Worm (Caenorhabditis elegans) whole organism, L3 larva: Measurements from ENCODE around the gene K08D9.4.

Experiments used
- R02D3.7 ChIP-seq: fragments of 150-350 bp; optimal IDR thresholded peaks from 2 replicates; lab custom pipeline; 2014; ENCODE audit warnings: missing biosample characterization, missing genetic modification characterization
- ZK546.5 ChIP-seq: sonication (generic microtip); optimal IDR thresholded peaks from 2 replicates; lab custom pipeline; 2017; ENCODE audit warnings: missing biosample characterization, missing genetic modification characterization
- aly-2 ChIP-seq: fragments of 150-350 bp; optimal IDR thresholded peaks from 2 replicates; lab custom pipeline; 2014; ENCODE audit warnings: missing biosample characterization, missing genetic modification characterization
- ama-1 ChIP-seq: fragments of 150-350 bp; optimal IDR thresholded peaks from 2 replicates; lab custom pipeline; 2018
- ceh-16 ChIP-seq: sonication (generic microtip); optimal IDR thresholded peaks from 2 replicates; lab custom pipeline; 2017; ENCODE audit warnings: missing biosample characterization, missing genetic modification characterization
- ceh-28 ChIP-seq: fragments of 150-350 bp; optimal IDR thresholded peaks from 2 replicates; lab custom pipeline; 2014; ENCODE audit warnings: missing biosample characterization, missing genetic modification reagents, missing genetic modification characterization
- ceh-82 ChIP-seq: fragments of 150-350 bp; optimal IDR thresholded peaks from 2 replicates; lab custom pipeline; 2014; ENCODE audit warnings: missing biosample characterization, missing genetic modification characterization
- egl-27 ChIP-seq: sonication (generic microtip); optimal IDR thresholded peaks from 4 replicates; lab custom pipeline; 2017; ENCODE audit warnings: missing biosample characterization, missing genetic modification reagents, missing genetic modification characterization
- egl-5 ChIP-seq: fragments of 150-350 bp; optimal IDR thresholded peaks from 2 replicates; lab custom pipeline; 2017; ENCODE audit warnings: missing biosample characterization, missing genetic modification reagents, missing genetic modification characterization, inconsistent platforms
- elt-1 ChIP-seq: fragments of 150-350 bp; optimal IDR thresholded peaks from 2 replicates; lab custom pipeline; 2014; ENCODE audit warnings: missing biosample characterization, missing genetic modification characterization
- elt-2 ChIP-seq: sonication (generic microtip); optimal IDR thresholded peaks from 2 replicates; lab custom pipeline; 2016; ENCODE audit warnings: missing genetic modification reagents, mild to moderate bottlenecking, missing genetic modification characterization, missing compliant biosample characterization
- eor-1 ChIP-seq, 2 experiments: fragments of 150-350 bp; optimal IDR thresholded peaks; 2 replicates each; lab custom pipeline; 2014 to 2018; ENCODE audit warnings: missing biosample characterization in 2 of 2, missing genetic modification characterization in 2 of 2
- hmg-11 ChIP-seq: sonication (generic microtip); optimal IDR thresholded peaks from 2 replicates; lab custom pipeline; 2016; ENCODE audit warnings: missing genetic modification characterization, missing compliant biosample characterization
- jun-1 ChIP-seq: fragments of 150-350 bp; optimal IDR thresholded peaks from 2 replicates; lab custom pipeline; 2014; ENCODE audit warnings: missing biosample characterization, missing genetic modification reagents, missing genetic modification characterization
- lin-15B ChIP-seq: fragments of 150-350 bp; optimal IDR thresholded peaks from 2 replicates; lab custom pipeline; 2014; ENCODE audit warnings: missing biosample characterization, missing genetic modification characterization
- lin-39 ChIP-seq: fragments of 150-350 bp; optimal IDR thresholded peaks from 2 replicates; lab custom pipeline; 2018; ENCODE audit warnings: missing biosample characterization, missing genetic modification reagents, missing genetic modification characterization
- mdl-1 ChIP-seq: fragments of 150-350 bp; optimal IDR thresholded peaks from 2 replicates; lab custom pipeline; 2014; ENCODE audit warnings: missing biosample characterization, missing genetic modification characterization
- mml-1 ChIP-seq: fragments of 150-350 bp; sonication (generic microtip); optimal IDR thresholded peaks from 3 replicates; lab custom pipeline; 2014; ENCODE audit warnings: missing biosample characterization, missing genetic modification characterization
- nfya-1 ChIP-seq: sonication (generic microtip); optimal IDR thresholded peaks from 2 replicates; lab custom pipeline; 2017; ENCODE audit warnings: missing genetic modification characterization, mild to moderate bottlenecking, missing compliant biosample characterization, antibody characterized with exemption, moderate library complexity; ENCODE audit not compliant: insufficient read depth
- nhr-11 ChIP-seq: fragments of 150-350 bp; optimal IDR thresholded peaks from 2 replicates; lab custom pipeline; 2014; ENCODE audit warnings: missing biosample characterization, missing genetic modification characterization
- nhr-12 ChIP-seq: fragments of 150-350 bp; optimal IDR thresholded peaks from 2 replicates; lab custom pipeline; 2014; ENCODE audit warnings: missing biosample characterization, missing genetic modification characterization
- nhr-23 ChIP-seq: fragments of 150-350 bp; optimal IDR thresholded peaks from 2 replicates; lab custom pipeline; 2014; ENCODE audit warnings: missing biosample characterization, missing genetic modification reagents, missing genetic modification characterization
- nhr-25 ChIP-seq: sonication (generic microtip); optimal IDR thresholded peaks from 2 replicates; lab custom pipeline; 2017; ENCODE audit warnings: missing biosample characterization, missing genetic modification characterization
- nhr-28 ChIP-seq: fragments of 150-350 bp; optimal IDR thresholded peaks from 2 replicates; lab custom pipeline; 2014; ENCODE audit warnings: missing biosample characterization, missing genetic modification characterization
- nhr-43 ChIP-seq: sonication (generic microtip); optimal IDR thresholded peaks from 2 replicates; lab custom pipeline; 2016; ENCODE audit warnings: mild to moderate bottlenecking, missing genetic modification characterization, missing compliant biosample characterization; ENCODE audit not compliant: poor library complexity, severe bottlenecking
- nhr-67 ChIP-seq: fragments of 150-350 bp; optimal IDR thresholded peaks from 2 replicates; lab custom pipeline; 2014; ENCODE audit warnings: missing biosample characterization, missing genetic modification characterization
- nhr-76 ChIP-seq: fragments of 150-350 bp; sonication (generic microtip); optimal IDR thresholded peaks from 5 replicates; lab custom pipeline; 2014; ENCODE audit warnings: missing biosample characterization, missing genetic modification characterization
- nhr-77 ChIP-seq: fragments of 150-350 bp; optimal IDR thresholded peaks from 2 replicates; lab custom pipeline; 2014; ENCODE audit warnings: missing biosample characterization, missing genetic modification characterization
- pha-4 ChIP-seq: fragments of 150-350 bp; optimal IDR thresholded peaks from 2 replicates; lab custom pipeline; 2014; ENCODE audit warnings: missing biosample characterization, missing genetic modification reagents, missing genetic modification characterization
- pqm-1 ChIP-seq: fragments of 150-350 bp; optimal IDR thresholded peaks from 2 replicates; lab custom pipeline; 2017; ENCODE audit warnings: missing biosample characterization, missing genetic modification characterization, inconsistent platforms
- snpc-4 ChIP-seq: fragments of 150-350 bp; optimal IDR thresholded peaks from 2 replicates; lab custom pipeline; 2014; ENCODE audit warnings: missing biosample characterization, missing genetic modification characterization
- tbx-2 ChIP-seq: sonication (generic microtip); optimal IDR thresholded peaks from 2 replicates; lab custom pipeline; 2016; ENCODE audit warnings: mild to moderate bottlenecking, missing genetic modification characterization, missing compliant biosample characterization
- unc-39 ChIP-seq: sonication (generic microtip); optimal IDR thresholded peaks from 4 replicates; lab custom pipeline; 2017; ENCODE audit warnings: missing biosample characterization, missing genetic modification characterization
- zag-1 ChIP-seq: fragments of 150-350 bp; optimal IDR thresholded peaks from 2 replicates; lab custom pipeline; 2014; ENCODE audit warnings: missing biosample characterization, missing genetic modification characterization
- ztf-4 ChIP-seq: fragments of 150-350 bp; optimal IDR thresholded peaks from 2 replicates; lab custom pipeline; 2014; ENCODE audit warnings: missing biosample characterization, missing genetic modification characterization

The K08D9.4 gene

DNA sequence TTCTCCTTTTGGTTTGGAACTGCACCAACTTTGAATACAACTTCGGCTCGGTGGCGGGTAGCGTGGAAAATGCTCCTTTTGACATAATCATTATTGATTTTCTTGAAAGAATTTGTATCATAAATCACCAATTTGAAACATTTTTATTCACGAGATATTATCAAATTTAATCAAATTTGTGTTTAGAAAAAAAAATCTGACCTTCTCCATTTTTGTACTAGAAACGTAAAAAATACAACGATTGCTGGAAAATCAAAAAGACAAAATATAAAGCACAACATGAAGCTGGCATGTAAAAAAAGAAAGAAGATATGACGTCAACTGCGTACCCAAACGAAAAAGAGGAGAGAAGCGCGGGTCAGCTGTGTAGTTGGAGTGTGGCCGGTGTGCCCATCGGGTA lies at the start of gene K08D9.4:
K08D9.4 (minus strand) TSS at position 101 of the 400 bp plus-strand sequence.
- TF ChIP-seq nfya-1 (tag; lab: Kevin White, UChicago), result no peak
- no peak for TF ChIP-seq tbx-2
- no peak for TF ChIP-seq ZK546.5
- no peak for TF ChIP-seq nhr-28 (tag; lab: Kevin White, UChicago)
- TF ChIP-seq eor-1 (tag; optimal IDR thresholded peaks at IDR 0.05; lab: Kevin White, UChicago), result no peak
- no peak for TF ChIP-seq egl-27 (tag; lab: Kevin White, UChicago)
- no peak for TF ChIP-seq nhr-76 (tag; lab: Kevin White, UChicago)
- no peak for TF ChIP-seq ceh-82
- TF ChIP-seq ztf-4, result no peak
- no peak for TF ChIP-seq nhr-25 (tag; lab: Kevin White, UChicago)
- no peak for TF ChIP-seq elt-2
- no peak for TF ChIP-seq nhr-23 (tag; lab: Kevin White, UChicago)

DNA sequence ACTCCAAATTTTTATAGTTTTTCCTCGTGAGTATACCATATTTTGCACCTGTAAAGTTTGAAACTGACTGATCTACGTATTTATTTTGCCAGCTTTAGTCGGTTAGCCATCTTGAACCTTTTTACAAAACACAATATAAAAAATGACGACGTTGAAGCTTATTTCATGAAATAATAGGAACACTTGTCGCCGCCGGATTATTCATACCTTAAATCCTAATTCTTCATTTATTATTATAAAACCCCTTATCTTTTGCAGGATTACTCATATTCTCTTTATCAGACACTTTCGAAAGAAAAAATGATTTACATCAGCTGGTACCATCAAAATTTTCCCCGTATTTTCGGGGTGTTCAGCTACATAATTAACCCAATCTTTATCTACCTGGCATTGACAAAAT lies 47.3 kb upstream of the K08D9.4 start, which contains the start of gene srj-8:
srj-8 (plus strand) TSS at position 301 of the 400 bp plus-strand sequence.
- no peak for TF ChIP-seq nhr-43 (tag; lab: Kevin White, UChicago)
- no peak for TF ChIP-seq egl-27 (tag; lab: Kevin White, UChicago)
- no peak for TF ChIP-seq nhr-28 (tag; lab: Kevin White, UChicago)
- TF ChIP-seq snpc-4 (tag; lab: Kevin White, UChicago), result no peak
- TF ChIP-seq elt-1 (tag; lab: Kevin White, UChicago), result no peak
- TF ChIP-seq egl-5 (tag; lab: Kevin White, UChicago), result no peak
- no peak for TF ChIP-seq eor-1 (tag; optimal IDR thresholded peaks at IDR 0.05; lab: Kevin White, UChicago)

DNA sequence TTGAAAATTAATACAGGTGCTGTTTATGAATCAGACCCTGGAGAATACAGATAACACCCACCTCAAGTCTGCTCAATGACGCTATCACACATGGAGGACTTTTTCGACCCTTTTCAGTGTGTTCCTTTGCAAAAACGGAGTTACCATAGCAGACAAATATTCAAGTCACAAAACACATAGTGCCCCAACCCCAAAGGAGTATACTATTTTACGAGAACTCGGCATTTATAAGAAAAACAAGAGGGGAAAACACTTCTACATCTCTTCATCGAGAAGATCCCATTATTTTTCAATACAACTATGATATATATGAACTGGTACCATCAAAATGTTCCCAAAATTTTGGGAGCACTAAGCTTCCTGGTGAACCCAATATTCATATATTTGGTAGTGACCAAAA lies 44.5 kb upstream of the K08D9.4 start, which contains the start of gene srj-7:
srj-7 (plus strand) TSS at position 301 of the 400 bp plus-strand sequence.
- no peak for TF ChIP-seq jun-1 (tag; lab: Kevin White, UChicago)
- no peak for TF ChIP-seq nhr-43 (tag; lab: Kevin White, UChicago)
- no peak for TF ChIP-seq hmg-11

DNA sequence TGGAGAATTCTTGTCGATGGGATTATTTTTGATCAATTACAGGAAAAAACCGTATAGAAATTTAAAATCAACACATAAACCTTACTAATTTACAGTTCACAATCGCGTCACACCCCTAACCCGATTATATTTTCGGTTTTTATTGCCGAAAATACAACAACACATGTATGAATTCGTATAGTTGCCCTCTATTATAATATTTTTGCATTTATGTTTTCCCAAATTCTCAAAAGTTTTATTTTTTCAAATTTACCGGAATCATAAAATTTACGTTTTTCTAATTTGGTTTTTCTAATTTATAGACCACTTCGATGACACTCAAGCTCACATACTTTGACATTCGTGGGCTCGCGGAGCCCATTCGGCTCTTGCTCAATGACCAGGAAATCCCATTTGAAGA lies 42.8 kb upstream of the K08D9.4 start, which contains the start of gene gst-23:
gst-23 (plus strand) TSS at position 301 of the 400 bp plus-strand sequence.
- TF ChIP-seq zag-1 (tag; lab: Kevin White, UChicago) (no peak), ztf-4 (no peak), nhr-23 (tag; lab: Kevin White, UChicago) (no peak), nhr-77 (tag; lab: Kevin White, UChicago) (no peak)
- TF ChIP-seq, all 47 proteins: peak for 0

DNA sequence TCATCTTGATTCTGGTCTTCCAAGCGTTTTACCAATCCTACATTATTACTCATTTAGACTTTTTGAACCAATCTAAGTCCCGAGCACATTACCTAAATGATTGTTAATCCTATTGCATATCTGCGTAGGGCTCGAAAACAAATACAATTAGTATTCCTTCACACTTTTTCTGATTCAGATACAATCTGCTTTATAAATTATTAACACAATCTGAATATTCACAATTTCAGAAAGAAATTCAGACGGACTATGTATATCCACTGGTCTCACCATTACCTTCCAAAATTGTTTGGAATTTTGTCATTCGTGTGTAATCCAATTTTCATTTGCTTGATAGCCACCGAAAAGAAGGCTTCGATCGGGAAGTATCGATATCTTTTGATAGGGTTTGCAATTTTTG lies 41.0 kb upstream of the K08D9.4 start, which contains the start of gene srj-11:
srj-11 (plus strand) TSS at position 250 of the 400 bp plus-strand sequence.
- TF ChIP-seq nhr-25 (tag; lab: Kevin White, UChicago) (no peak), tbx-2 (no peak), ceh-82 (no peak), ceh-16 (tag; lab: Kevin White, UChicago) (no peak), nhr-43 (tag; lab: Kevin White, UChicago) (no peak), lin-15B (tag; lab: Kevin White, UChicago) (no peak), nhr-11 (tag; lab: Kevin White, UChicago) (no peak), hmg-11 (no peak), unc-39 (tag; lab: Kevin White, UChicago) (no peak), ZK546.5 (no peak), ama-1 (no peak), nhr-28 (tag; lab: Kevin White, UChicago) (no peak)

DNA sequence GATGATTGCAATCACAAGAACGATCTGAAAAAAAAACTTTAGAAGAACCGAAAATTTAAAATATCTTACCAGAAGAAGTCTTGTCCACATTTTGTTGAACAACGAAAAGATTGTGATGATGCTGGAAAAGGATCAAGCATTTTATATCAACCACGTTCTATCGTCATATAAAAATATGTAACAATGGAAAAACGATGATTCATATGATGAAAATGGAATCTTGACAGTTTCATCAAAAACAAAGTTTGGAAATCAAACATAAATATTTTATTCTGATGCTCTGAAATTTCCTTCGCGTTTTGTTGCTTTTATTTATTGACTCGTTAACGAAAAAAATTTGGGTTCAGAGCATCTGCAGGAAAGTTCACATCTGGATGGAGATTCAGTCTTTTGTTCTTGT lies 36.4 kb upstream of the K08D9.4 start, which contains the start of the genes K08D9.9 and str-16:
K08D9.9 (minus strand) TSS at position 101 of the 400 bp plus-strand sequence.
str-16 (plus strand) TSS at position 266 of the 400 bp plus-strand sequence.
- TF ChIP-seq nhr-76 (tag; lab: Kevin White, UChicago), result no peak
- TF ChIP-seq unc-39 (tag; lab: Kevin White, UChicago), result no peak
- TF ChIP-seq nhr-23 (tag; lab: Kevin White, UChicago), result no peak
- no peak for TF ChIP-seq R02D3.7 (tag; lab: Kevin White, UChicago)
- no peak for TF ChIP-seq mml-1
- no peak for TF ChIP-seq nhr-43 (tag; lab: Kevin White, UChicago)
- no peak for TF ChIP-seq jun-1 (tag; lab: Kevin White, UChicago)
- no peak for TF ChIP-seq aly-2 (tag; lab: Kevin White, UChicago)

DNA sequence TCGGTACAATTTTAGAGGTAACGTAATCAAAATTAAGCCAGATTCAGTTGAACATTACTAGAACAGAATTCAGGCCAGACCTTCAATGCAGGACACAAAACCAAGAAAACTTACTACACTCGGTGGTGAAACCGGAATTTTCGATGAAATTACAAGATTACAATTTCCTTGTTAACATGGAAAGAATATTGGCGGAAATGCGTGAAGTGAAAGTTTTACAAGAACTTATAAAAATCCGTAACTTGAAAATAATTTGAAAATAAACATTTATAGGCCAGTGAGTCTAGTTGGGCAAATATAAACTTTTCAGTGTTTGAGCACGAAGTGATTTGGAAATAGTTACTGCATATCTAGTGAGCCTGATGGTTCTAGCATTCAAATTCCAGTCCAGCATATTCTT lies 34.7 kb upstream of the K08D9.4 start, which contains the start of gene K08D9.6:
K08D9.6 (minus strand) TSS at position 101 of the 400 bp plus-strand sequence.
- TF ChIP-seq mdl-1 (tag; lab: Kevin White, UChicago) (no peak), elt-2 (no peak), unc-39 (tag; lab: Kevin White, UChicago) (no peak), ceh-28 (no peak), nhr-76 (tag; lab: Kevin White, UChicago) (no peak), snpc-4 (tag; lab: Kevin White, UChicago) (no peak), nhr-12 (no peak), lin-39 (tag; lab: Kevin White, UChicago) (no peak), lin-15B (tag; lab: Kevin White, UChicago) (no peak), nhr-67 (no peak), egl-5 (tag; lab: Kevin White, UChicago) (no peak), ZK546.5 (no peak), aly-2 (tag; lab: Kevin White, UChicago) (no peak), jun-1 (tag; lab: Kevin White, UChicago) (no peak), nhr-43 (tag; lab: Kevin White, UChicago) (no peak), pqm-1 (no peak), pha-4 (tag; lab: Kevin White, UChicago) (no peak)
